Worm (Caenorhabditis elegans) whole organism, L1 larva: ENCODE results near the gene ttr-22.

ENCODE experiments used
- blmp-1 ChIP-seq: fragments of 150-350 bp; optimal IDR thresholded peaks from 2 replicates; lab custom pipeline; 2014; ENCODE audit warnings: missing biosample characterization, missing genetic modification characterization
- ceh-82 ChIP-seq, 3 experiments: fragments of 150-350 bp in 1 of 3; sonication (generic microtip) in 2 of 3; optimal IDR thresholded peaks; 2 replicates each; lab custom pipeline; 2014 to 2017; ENCODE audit warnings: missing biosample characterization in 3 of 3, missing genetic modification characterization in 3 of 3
- dpl-1 ChIP-seq, 3 experiments: fragments of 150-350 bp in 2 of 3; sonication (generic microtip) in 1 of 3; optimal IDR thresholded peaks; 2 replicates each; lab custom pipeline; 2014 to 2017; ENCODE audit warnings: missing biosample characterization in 3 of 3, missing genetic modification characterization in 3 of 3, missing genetic modification reagents in 3 of 3
- efl-1 ChIP-seq, 4 experiments: fragments of 150-350 bp; optimal IDR thresholded peaks in 3 of 4; peaks in 1 of 4; 1 replicate in 1 of 4; 2 replicates in 3 of 4; lab custom pipeline; 2014; ENCODE audit warnings: missing biosample characterization in 2 of 4, missing genetic modification characterization in 2 of 4, missing genetic modification reagents in 2 of 4
- egl-13 ChIP-seq: sonication (generic microtip); optimal IDR thresholded peaks from 2 replicates; lab custom pipeline; 2016; ENCODE audit warnings: missing genotype, missing genetic modification reagents, missing genetic modification characterization, missing compliant biosample characterization
- egl-27 ChIP-seq, 2 experiments: fragments of 150-350 bp in 1 of 2; sonication (generic microtip); optimal IDR thresholded peaks; 3 replicates each; lab custom pipeline; 2017 to 2018; ENCODE audit warnings: missing biosample characterization in 2 of 2, missing genetic modification characterization in 2 of 2, missing genetic modification reagents in 2 of 2
- ets-5 ChIP-seq: fragments of 200-800 bp; sonication (Bioruptor generic); IDR thresholded peaks from 2 replicates; pipeline ENCODE4 v1.3.6; 2022; ENCODE audit warnings: missing genetic modification characterization, missing compliant biosample characterization
- fkh-8 ChIP-seq: sonication (generic microtip); optimal IDR thresholded peaks from 2 replicates; lab custom pipeline; 2016; ENCODE audit warnings: mild to moderate bottlenecking, missing genetic modification characterization, missing compliant biosample characterization
- fos-1 ChIP-seq: fragments of 150-350 bp; optimal IDR thresholded peaks from 2 replicates; lab custom pipeline; 2014; ENCODE audit warnings: missing biosample characterization, missing genetic modification characterization
- isw-1 ChIP-seq: fragments of 200-800 bp; sonication (Bioruptor generic); IDR thresholded peaks from 2 replicates; pipeline ENCODE4 v1.3.6; 2022; ENCODE audit warnings: missing genetic modification characterization, missing compliant biosample characterization
- lin-14 ChIP-seq: fragments of 200-800 bp; sonication (Bioruptor generic); optimal IDR thresholded peaks from 2 replicates; lab custom pipeline; 2018; ENCODE audit warnings: mild to moderate bottlenecking, missing genetic modification characterization, moderate library complexity, missing compliant biosample characterization
- lin-15B ChIP-seq: fragments of 150-350 bp; sonication (generic microtip); optimal IDR thresholded peaks from 3 replicates; lab custom pipeline; 2014; ENCODE audit warnings: missing biosample characterization, missing genetic modification characterization
- lin-35 ChIP-seq, 2 experiments: fragments of 150-350 bp; optimal IDR thresholded peaks; 2 replicates each; lab custom pipeline; 2014; ENCODE audit warnings: missing biosample characterization in 2 of 2, missing genetic modification characterization in 2 of 2, missing genetic modification reagents in 2 of 2
- lsy-2 ChIP-seq, 2 experiments: fragments of 150-350 bp; optimal IDR thresholded peaks; 2 replicates each; lab custom pipeline; 2014; ENCODE audit warnings: missing biosample characterization in 2 of 2, missing genetic modification characterization in 2 of 2
- mdl-1 ChIP-seq, 2 experiments: fragments of 150-350 bp; optimal IDR thresholded peaks; 2 replicates each; lab custom pipeline; 2014 to 2017; ENCODE audit warnings: missing biosample characterization in 2 of 2, missing genetic modification characterization in 2 of 2, inconsistent platforms in 1 of 2
- mep-1 ChIP-seq: fragments of 150-350 bp; optimal IDR thresholded peaks from 2 replicates; lab custom pipeline; 2014; ENCODE audit warnings: missing biosample characterization, missing genetic modification characterization
- nhr-11 ChIP-seq: fragments of 150-350 bp; optimal IDR thresholded peaks from 2 replicates; lab custom pipeline; 2014; ENCODE audit warnings: missing biosample characterization, missing genetic modification characterization
- nhr-237 ChIP-seq: fragments of 150-350 bp; optimal IDR thresholded peaks from 2 replicates; lab custom pipeline; 2014; ENCODE audit warnings: missing biosample characterization, missing genetic modification characterization
- nhr-71 ChIP-seq: sonication (generic microtip); optimal IDR thresholded peaks from 2 replicates; lab custom pipeline; 2016; ENCODE audit warnings: mild to moderate bottlenecking, missing genetic modification characterization, moderate library complexity, missing compliant biosample characterization
- nhr-84 ChIP-seq: sonication (generic microtip); optimal IDR thresholded peaks from 2 replicates; lab custom pipeline; 2017; ENCODE audit warnings: missing biosample characterization, missing genetic modification characterization
- nhr-85 ChIP-seq: sonication (generic microtip); peaks from one replicate; lab custom pipeline; 2016; ENCODE audit warnings: missing genetic modification characterization, inconsistent platforms, missing compliant biosample characterization
- pag-3 ChIP-seq: sonication (generic microtip); optimal IDR thresholded peaks from 2 replicates; lab custom pipeline; 2017; ENCODE audit warnings: missing genetic modification characterization, mild to moderate bottlenecking, missing compliant biosample characterization, antibody characterized with exemption, borderline replicate concordance; ENCODE audit not compliant: insufficient read depth
- rnt-1 ChIP-seq: sonication (generic microtip); optimal IDR thresholded peaks from 2 replicates; lab custom pipeline; 2016; ENCODE audit warnings: mild to moderate bottlenecking, missing genetic modification characterization, moderate library complexity, missing compliant biosample characterization
- skn-1 ChIP-seq: fragments of 150-350 bp; optimal IDR thresholded peaks from 2 replicates; lab custom pipeline; 2014; ENCODE audit warnings: missing biosample characterization, missing genetic modification characterization
- sptf-1 ChIP-seq: fragments of 150-350 bp; optimal IDR thresholded peaks from 2 replicates; lab custom pipeline; 2014; ENCODE audit warnings: missing biosample characterization, missing genetic modification characterization
- tlp-1 ChIP-seq: fragments of 150-350 bp; optimal IDR thresholded peaks from 2 replicates; lab custom pipeline; 2014; ENCODE audit warnings: missing biosample characterization, missing genetic modification characterization
- unc-130 ChIP-seq: fragments of 150-350 bp; optimal IDR thresholded peaks from 2 replicates; lab custom pipeline; 2017; ENCODE audit warnings: missing biosample characterization, missing genetic modification characterization, inconsistent platforms
- vab-15 ChIP-seq: sonication (generic microtip); optimal IDR thresholded peaks from 2 replicates; lab custom pipeline; 2017; ENCODE audit warnings: missing genotype, mild to moderate bottlenecking, missing genetic modification characterization, missing compliant biosample characterization
- zip-4 ChIP-seq: fragments of 200-800 bp; sonication (Bioruptor generic); optimal IDR thresholded peaks from 2 replicates; lab custom pipeline; 2018; ENCODE audit warnings: mild to moderate bottlenecking, missing genetic modification characterization, moderate library complexity, missing compliant biosample characterization

Gene ttr-22

ce11 chrV:12261377-12261776, 20.2 kb downstream of the ttr-22 start, which contains the start of gene tbb-6:
tbb-6 (plus strand) TSS chrV:12261531.
- TF ChIP-seq lin-14 (GFP tag; lab: Kevin White, UChicago) = no peak
- no peak for TF ChIP-seq pag-3 (tag; lab: Kevin White, UChicago)
- TF ChIP-seq nhr-71 (tag; lab: Kevin White, UChicago) = peak; percentile 46
- TF ChIP-seq zip-4 (GFP tag; lab: Kevin White, UChicago) = peak; percentile 75
- no peak for TF ChIP-seq egl-27 (tag; optimal IDR thresholded peaks at IDR 0.05; lab: Kevin White, UChicago)
- no peak for TF ChIP-seq vab-15 (tag; lab: Kevin White, UChicago)
- TF ChIP-seq isw-1 (GFP tag; lab: Robert Waterston, UW) = no peak
- TF ChIP-seq efl-1 (optimal IDR thresholded peaks at IDR 0.05; lab: Kevin White, UChicago) = no peak
- TF ChIP-seq efl-1 (GFP tag; optimal IDR thresholded peaks at IDR 0.05 in 1 of 2; lab: Kevin White, UChicago) = peak in 1 of 2 experiments; percentile 4
- TF ChIP-seq fos-1 (tag; lab: Kevin White, UChicago) = no peak
- no peak for TF ChIP-seq rnt-1 (tag; lab: Kevin White, UChicago)
- no peak for TF ChIP-seq nhr-237 (tag; lab: Kevin White, UChicago)
- TF ChIP-seq sptf-1 (tag; lab: Kevin White, UChicago) = no peak
- TF ChIP-seq lsy-2 (tag; optimal IDR thresholded peaks at IDR 0.05; lab: Kevin White, UChicago) = no peak
- no peak for TF ChIP-seq blmp-1
- no peak for TF ChIP-seq tlp-1 (tag; lab: Kevin White, UChicago)
- TF ChIP-seq skn-1 (tag; lab: Kevin White, UChicago) = peak; percentile 48

- TF ChIP-seq fkh-8 (tag; lab: Kevin White, UChicago) (no peak), nhr-84 (no peak), efl-1 (optimal IDR thresholded peaks at IDR 0.05; lab: Kevin White, UChicago) (no peak), efl-1 (GFP tag; optimal IDR thresholded peaks at IDR 0.05 in 1 of 2; lab: Kevin White, UChicago) (peak in 1 of 2 experiments; percentile 48)
- TF ChIP-seq, all 84 proteins: peak for 1
These were observed 22.5 kb downstream of the ttr-22 start, which contains the start of gene ssp-35 for ce11 chrV:12263723-12264122. ssp-35 (minus strand) TSS chrV:12263823.

- no peak for TF ChIP-seq egl-13 (tag; lab: Kevin White, UChicago)
- TF ChIP-seq blmp-1 = no peak
- no peak for TF ChIP-seq fos-1 (tag; lab: Kevin White, UChicago)
- peak; percentile 72 for TF ChIP-seq lin-14 (GFP tag; lab: Kevin White, UChicago)
- TF ChIP-seq nhr-71 (tag; lab: Kevin White, UChicago) = peak; percentile 43
- peak; percentile 8 for TF ChIP-seq mep-1 (tag; lab: Kevin White, UChicago)
- TF ChIP-seq unc-130 = peak; percentile 14
- peak; percentile 51 for TF ChIP-seq rnt-1 (tag; lab: Kevin White, UChicago)
- TF ChIP-seq efl-1 (optimal IDR thresholded peaks at IDR 0.05; lab: Kevin White, UChicago) = peak in 1 of 2 experiments; percentile 0
- TF ChIP-seq efl-1 (GFP tag; optimal IDR thresholded peaks at IDR 0.05 in 1 of 2; lab: Kevin White, UChicago) = no peak
These were observed 28.1 kb downstream of the ttr-22 start, which contains the start of gene twk-24 for ce11 chrV:12269272-12269767. twk-24 (minus strand) TSS chrV:12269322.

ce11 chrV:12271495-12271894, 30.3 kb downstream of the ttr-22 start, which contains the start of the genes tsfm-1 and capg-2:
tsfm-1 (minus strand) TSS chrV:12271551.
capg-2 (plus strand) TSS chrV:12271873.
- TF ChIP-seq lin-15B (tag; lab: Kevin White, UChicago) (peak; percentile 7), efl-1 (optimal IDR thresholded peaks at IDR 0.05; lab: Kevin White, UChicago) (peak; percentile 27 to 69), efl-1 (GFP tag; optimal IDR thresholded peaks at IDR 0.05 in 1 of 2; lab: Kevin White, UChicago) (peak; percentile 81 to 96), nhr-85 (peak; percentile 28), lin-35 (GFP tag; optimal IDR thresholded peaks at IDR 0.05; lab: Kevin White, UChicago) (peak; percentile 58 to 84), pag-3 (tag; lab: Kevin White, UChicago) (no peak), mep-1 (tag; lab: Kevin White, UChicago) (peak; percentile 7), ceh-82 (tag; optimal IDR thresholded peaks at IDR 0.05; lab: Kevin White, UChicago) (peak in 1 of 3 experiments; percentile 1), dpl-1 (GFP tag; optimal IDR thresholded peaks at IDR 0.05; lab: Kevin White, UChicago) (peak; percentile 64 to 86 (median 70)), nhr-11 (tag; lab: Kevin White, UChicago) (no peak), mdl-1 (tag; optimal IDR thresholded peaks at IDR 0.05; lab: Kevin White, UChicago) (no peak)
- TF ChIP-seq, all 84 proteins: peak for 7

- TF ChIP-seq efl-1 (optimal IDR thresholded peaks at IDR 0.05; lab: Kevin White, UChicago) (no peak), efl-1 (GFP tag; optimal IDR thresholded peaks at IDR 0.05 in 1 of 2; lab: Kevin White, UChicago) (peak in 1 of 2 experiments; percentile 57), lin-15B (tag; lab: Kevin White, UChicago) (no peak), ets-5 (no peak), nhr-71 (tag; lab: Kevin White, UChicago) (no peak)
These were observed 34.5 kb downstream of the ttr-22 start for ce11 chrV:12275714-12276113.
